Worm (Caenorhabditis elegans): Measurements from ENCODE around the gene zipt-16.

ce11 chrV:11428728-11429127 is 34.1 kb upstream of the zipt-16 start:
- TF ChIP-seq zag-1 (tag; optimal IDR thresholded peaks at IDR 0.05) (peak; percentile 43), nhr-237 (tag; optimal IDR thresholded peaks at IDR 0.05) (no peak), lin-39 (tag; optimal IDR thresholded peaks at IDR 0.05) (no peak), ceh-16 (tag; optimal IDR thresholded peaks at IDR 0.05) (no peak), R02D3.7 (tag; optimal IDR thresholded peaks at IDR 0.05) (no peak), unc-62 (GFP tag; optimal IDR thresholded peaks at IDR 0.05) (no peak), ztf-11 (tag; optimal IDR thresholded peaks at IDR 0.05) (no peak), snpc-4 (tag; optimal IDR thresholded peaks at IDR 0.05) (no peak), mab-5 (tag; optimal IDR thresholded peaks at IDR 0.05) (no peak), lsy-2 (tag; optimal IDR thresholded peaks at IDR 0.05) (no peak), nhr-11 (tag; optimal IDR thresholded peaks at IDR 0.05) (no peak), ztf-1 (GFP tag; conservative IDR thresholded peaks at IDR 0.05) (no peak)
